Worm (Caenorhabditis elegans) whole organism, L2 larva: ENCODE data around the gene T19D12.5.

Experiments used
- C34F6.9 ChIP-seq: fragments of 150-350 bp; optimal IDR thresholded peaks from 2 replicates; lab custom pipeline; 2014; ENCODE audit warnings: missing biosample characterization, missing genetic modification characterization
- F13H6.1 ChIP-seq: sonication (generic microtip); optimal IDR thresholded peaks from 2 replicates; lab custom pipeline; 2016; ENCODE audit warnings: missing genetic modification characterization, missing compliant biosample characterization
- R02D3.7 ChIP-seq: fragments of 150-350 bp; optimal IDR thresholded peaks from 2 replicates; lab custom pipeline; 2014; ENCODE audit warnings: missing biosample characterization, missing genetic modification characterization
- Y55F3AM.14 ChIP-seq: fragments of 200-800 bp; sonication (Bioruptor generic); optimal IDR thresholded peaks from 2 replicates; lab custom pipeline; 2018; ENCODE audit warnings: mild to moderate bottlenecking, missing genetic modification characterization, missing compliant biosample characterization
- ama-1 ChIP-seq: fragments of 150-350 bp; optimal IDR thresholded peaks from 2 replicates; lab custom pipeline; 2018; ENCODE audit warnings: inconsistent platforms
- blmp-1 ChIP-seq: sonication (generic microtip); optimal IDR thresholded peaks from 2 replicates; lab custom pipeline; 2017; ENCODE audit warnings: missing genetic modification characterization, mild to moderate bottlenecking, missing compliant biosample characterization, antibody characterized with exemption, moderate library complexity; ENCODE audit not compliant: insufficient read depth
- ceh-16 ChIP-seq: fragments of 150-350 bp; optimal IDR thresholded peaks from 2 replicates; lab custom pipeline; 2014; ENCODE audit warnings: missing biosample characterization, missing genetic modification characterization
- ceh-82 ChIP-seq: fragments of 150-350 bp; optimal IDR thresholded peaks from 2 replicates; lab custom pipeline; 2014; ENCODE audit warnings: missing biosample characterization, missing genetic modification characterization
- crh-2 ChIP-seq: sonication (generic microtip); optimal IDR thresholded peaks from 2 replicates; lab custom pipeline; 2017; ENCODE audit warnings: missing biosample characterization, missing genetic modification characterization
- dmd-4 ChIP-seq: sonication (generic microtip); optimal IDR thresholded peaks from 2 replicates; lab custom pipeline; 2017; ENCODE audit warnings: missing biosample characterization, missing genetic modification characterization
- egl-27 ChIP-seq: sonication (generic microtip); optimal IDR thresholded peaks from 3 replicates; lab custom pipeline; 2017; ENCODE audit warnings: missing biosample characterization, missing genetic modification reagents, missing genetic modification characterization
- elt-3 ChIP-seq: sonication (generic microtip); optimal IDR thresholded peaks from 2 replicates; lab custom pipeline; 2017; ENCODE audit warnings: missing biosample characterization, missing genetic modification characterization
- fos-1 ChIP-seq: fragments of 150-350 bp; optimal IDR thresholded peaks from 2 replicates; lab custom pipeline; 2014; ENCODE audit warnings: missing biosample characterization, missing genetic modification characterization
- gmeb-1 ChIP-seq: fragments of 150-350 bp; optimal IDR thresholded peaks from 2 replicates; lab custom pipeline; 2014; ENCODE audit warnings: missing biosample characterization, missing genetic modification characterization
- lin-11 ChIP-seq: fragments of 150-350 bp; sonication (generic microtip); optimal IDR thresholded peaks from 2 replicates; lab custom pipeline; 2014; ENCODE audit warnings: missing biosample characterization, missing genetic modification characterization, inconsistent platforms, mixed read lengths
- lin-39 ChIP-seq: fragments of 150-350 bp; optimal IDR thresholded peaks from 2 replicates; lab custom pipeline; 2014; ENCODE audit warnings: missing biosample characterization, missing genetic modification reagents, missing genetic modification characterization
- lsy-2 ChIP-seq, 2 experiments: fragments of 150-350 bp in 1 of 2; sonication (generic microtip) in 1 of 2; optimal IDR thresholded peaks; 2 replicates each; lab custom pipeline; 2014 to 2017; ENCODE audit warnings: missing biosample characterization in 2 of 2, missing genetic modification characterization in 2 of 2
- mab-5 ChIP-seq: fragments of 150-350 bp; optimal IDR thresholded peaks from 2 replicates; lab custom pipeline; 2014; ENCODE audit warnings: missing biosample characterization, missing genetic modification characterization
- mdl-1 ChIP-seq, 2 experiments: fragments of 150-350 bp in 1 of 2; sonication (generic microtip) in 1 of 2; optimal IDR thresholded peaks; 2 replicates each; lab custom pipeline; 2017; ENCODE audit warnings: missing biosample characterization in 2 of 2, missing genetic modification characterization in 2 of 2
- nhr-129 ChIP-seq: fragments of 150-350 bp; optimal IDR thresholded peaks from 2 replicates; lab custom pipeline; 2014; ENCODE audit warnings: missing biosample characterization, missing genetic modification characterization
- nhr-21 ChIP-seq: fragments of 150-350 bp; optimal IDR thresholded peaks from 2 replicates; lab custom pipeline; 2014; ENCODE audit warnings: missing biosample characterization, missing genetic modification characterization
- nhr-23 ChIP-seq: fragments of 150-350 bp; optimal IDR thresholded peaks from 2 replicates; lab custom pipeline; 2014; ENCODE audit warnings: missing biosample characterization, missing genetic modification reagents, missing genetic modification characterization
- nhr-237 ChIP-seq: fragments of 150-350 bp; optimal IDR thresholded peaks from 2 replicates; lab custom pipeline; 2014; ENCODE audit warnings: missing biosample characterization, missing genetic modification characterization
- nhr-25 ChIP-seq: fragments of 150-350 bp; sonication (generic microtip); optimal IDR thresholded peaks from 3 replicates; lab custom pipeline; 2014; ENCODE audit warnings: missing biosample characterization, missing genetic modification characterization
- nhr-6 ChIP-seq: fragments of 150-350 bp; optimal IDR thresholded peaks from 2 replicates; lab custom pipeline; 2014; ENCODE audit warnings: missing biosample characterization, missing genetic modification characterization
- nhr-77 ChIP-seq: fragments of 150-350 bp; optimal IDR thresholded peaks from 2 replicates; lab custom pipeline; 2014; ENCODE audit warnings: missing biosample characterization, missing genetic modification characterization
- sem-4 ChIP-seq: fragments of 150-350 bp; optimal IDR thresholded peaks from 2 replicates; lab custom pipeline; 2014; ENCODE audit warnings: missing biosample characterization, missing genetic modification reagents, missing genetic modification characterization
- sma-3 ChIP-seq: sonication (generic microtip); optimal IDR thresholded peaks from 2 replicates; lab custom pipeline; 2016; ENCODE audit warnings: missing genetic modification reagents, missing genetic modification characterization, missing compliant biosample characterization
- sma-9 ChIP-seq, 2 experiments: fragments of 150-350 bp in 1 of 2; sonication (generic microtip) in 1 of 2; optimal IDR thresholded peaks; 2 replicates each; lab custom pipeline; 2014 to 2016; ENCODE audit warnings: missing genetic modification characterization in 2 of 2, mild to moderate bottlenecking in 1 of 2, missing biosample characterization in 1 of 2, missing compliant biosample characterization in 1 of 2, missing genetic modification reagents in 1 of 2, moderate library complexity in 1 of 2
- snpc-4 ChIP-seq: fragments of 150-350 bp; optimal IDR thresholded peaks from 2 replicates; lab custom pipeline; 2014; ENCODE audit warnings: missing biosample characterization, missing genetic modification characterization
- unc-39 ChIP-seq: fragments of 150-350 bp; optimal IDR thresholded peaks from 2 replicates; lab custom pipeline; 2014; ENCODE audit warnings: missing biosample characterization, missing genetic modification characterization
- unc-55 ChIP-seq: fragments of 150-350 bp; sonication (generic microtip); optimal IDR thresholded peaks from 3 replicates; lab custom pipeline; 2014; ENCODE audit warnings: missing biosample characterization, missing genetic modification reagents, missing genetic modification characterization
- unc-62 ChIP-seq: fragments of 150-350 bp; optimal IDR thresholded peaks from 2 replicates; lab custom pipeline; 2014; ENCODE audit warnings: missing biosample characterization, missing genetic modification reagents, missing genetic modification characterization
- zag-1 ChIP-seq: fragments of 150-350 bp; optimal IDR thresholded peaks from 2 replicates; lab custom pipeline; 2014; ENCODE audit warnings: missing biosample characterization, missing genetic modification characterization
- ztf-1 ChIP-seq: fragments of 200-800 bp; sonication (Bioruptor generic); conservative IDR thresholded peaks from 2 replicates; pipeline ENCODE4 v1.3.6; 2022; ENCODE audit warnings: missing genetic modification characterization, missing compliant biosample characterization
- ztf-11 ChIP-seq: sonication (generic microtip); optimal IDR thresholded peaks from 2 replicates; lab custom pipeline; 2017; ENCODE audit warnings: missing biosample characterization, missing genetic modification characterization

T19D12.5 gene

ce11 chrII:6609315-6609842, 26.7 kb downstream of the T19D12.5 start, which contains the start of gene epg-5:
TSS of gene epg-5 (minus strand) at chrII:6609365.
- TF ChIP-seq lin-39 (tag; lab: Kevin White, UChicago) (no peak), zag-1 (no peak), nhr-237 (tag; lab: Kevin White, UChicago) (no peak), ztf-11 (tag; lab: Kevin White, UChicago) (no peak), unc-39 (tag; lab: Kevin White, UChicago) (no peak), crh-2 (no peak), ceh-82 (tag; lab: Kevin White, UChicago) (no peak), R02D3.7 (tag; lab: Kevin White, UChicago) (no peak), gmeb-1 (tag; lab: Kevin White, UChicago) (no peak), nhr-23 (tag; lab: Kevin White, UChicago) (no peak), dmd-4 (tag; lab: Kevin White, UChicago) (no peak), nhr-77 (tag; lab: Kevin White, UChicago) (no peak), sma-3 (GFP tag; lab: Kevin White, UChicago) (no peak), unc-62 (no peak), unc-55 (no peak), ztf-1 (GFP tag; lab: Robert Waterston, UW) (no peak), ama-1 (lab: Kevin White, UChicago) (no peak), lsy-2 (tag; optimal IDR thresholded peaks at IDR 0.05; lab: Kevin White, UChicago) (peak in 1 of 2 experiments; percentile 61), nhr-6 (tag; lab: Kevin White, UChicago) (no peak), lin-11 (tag; lab: Kevin White, UChicago) (peak; percentile 6), sma-9 (GFP tag; optimal IDR thresholded peaks at IDR 0.05; lab: Kevin White, UChicago) (no peak), sma-9 (tag; optimal IDR thresholded peaks at IDR 0.05; lab: Kevin White, UChicago) (no peak), ceh-16 (no peak), C34F6.9 (peak; percentile 67), mdl-1 (tag; optimal IDR thresholded peaks at IDR 0.05; lab: Kevin White, UChicago) (peak in 1 of 2 experiments; percentile 19), sem-4 (tag; lab: Kevin White, UChicago) (no peak), mab-5 (tag; lab: Kevin White, UChicago) (no peak), snpc-4 (no peak), fos-1 (tag; lab: Kevin White, UChicago) (peak; percentile 47), nhr-129 (peak; percentile 59)

DNA sequence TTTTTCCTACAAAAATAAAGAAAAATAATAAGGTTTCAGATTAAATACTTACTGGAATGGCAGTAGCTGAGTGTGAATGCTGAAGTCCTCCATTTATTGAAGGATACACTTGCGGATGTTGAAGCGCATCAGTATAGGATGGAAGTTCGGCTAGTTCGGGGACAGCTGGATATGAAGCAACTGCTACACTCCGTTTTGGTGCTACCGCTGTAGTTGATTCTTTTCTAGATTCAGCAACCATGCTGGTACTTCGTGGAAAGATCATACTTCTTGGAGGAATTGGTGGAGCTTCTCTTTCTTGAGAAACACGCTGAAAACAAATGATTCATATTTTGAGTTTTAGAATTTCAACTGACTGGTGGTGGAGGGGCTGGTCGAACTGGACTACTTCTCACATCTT, 27.4 kb downstream of the T19D12.5 start:
- TF ChIP-seq nhr-237 (tag; lab: Kevin White, UChicago): no peak
- no peak for TF ChIP-seq mdl-1 (tag; optimal IDR thresholded peaks at IDR 0.05; lab: Kevin White, UChicago)
- no peak for TF ChIP-seq ama-1 (lab: Kevin White, UChicago)

DNA sequence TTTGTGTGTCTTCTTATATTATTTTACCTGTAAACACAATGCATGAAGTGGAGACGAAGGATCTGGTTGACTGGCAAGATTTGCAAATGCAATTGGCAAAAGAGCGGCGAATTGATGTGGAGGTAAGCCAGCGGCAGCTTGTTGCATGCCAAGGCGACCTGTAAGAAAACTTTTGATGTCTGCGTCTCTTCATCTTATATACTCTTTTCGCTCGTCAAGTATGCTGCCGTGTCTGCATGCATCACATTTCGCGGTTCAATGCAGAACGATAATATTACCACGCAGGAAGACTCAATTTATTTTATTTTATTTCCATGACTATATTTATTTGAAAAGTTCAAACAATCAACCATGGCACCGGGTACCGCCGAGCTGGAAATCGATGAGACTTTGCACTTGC, 35.1 kb downstream of the T19D12.5 start, which contains the start of gene vps-33.2:
vps-33.2 (plus strand) TSS at position 244 of the 400 bp plus-strand sequence.
- TF ChIP-seq lsy-2 (tag; optimal IDR thresholded peaks at IDR 0.05; lab: Kevin White, UChicago) (peak; percentile 27 to 58), unc-39 (tag; lab: Kevin White, UChicago) (no peak), lin-11 (tag; lab: Kevin White, UChicago) (peak; percentile 22), fos-1 (tag; lab: Kevin White, UChicago) (peak; percentile 23), nhr-21 (tag; lab: Kevin White, UChicago) (no peak), nhr-129 (peak; percentile 35), ama-1 (lab: Kevin White, UChicago) (no peak), F13H6.1 (tag; lab: Kevin White, UChicago) (peak; percentile 46), sma-9 (GFP tag; optimal IDR thresholded peaks at IDR 0.05; lab: Kevin White, UChicago) (peak; percentile 58), sma-9 (tag; optimal IDR thresholded peaks at IDR 0.05; lab: Kevin White, UChicago) (no peak), C34F6.9 (peak; percentile 59), sma-3 (GFP tag; lab: Kevin White, UChicago) (peak; percentile 20), gmeb-1 (tag; lab: Kevin White, UChicago) (peak; percentile 48)

ce11 chrII:6598050-6598449, 38.0 kb downstream of the T19D12.5 start, which contains the start of gene dnj-8:
TSS of gene dnj-8 (minus strand) at chrII:6598080.
- TF ChIP-seq lsy-2 (tag; optimal IDR thresholded peaks at IDR 0.05; lab: Kevin White, UChicago): peak in 1 of 2 experiments; percentile 6
- TF ChIP-seq lin-11 (tag; lab: Kevin White, UChicago): no peak
- peak; percentile 60 for TF ChIP-seq C34F6.9
- peak; percentile 54 for TF ChIP-seq unc-55

DNA sequence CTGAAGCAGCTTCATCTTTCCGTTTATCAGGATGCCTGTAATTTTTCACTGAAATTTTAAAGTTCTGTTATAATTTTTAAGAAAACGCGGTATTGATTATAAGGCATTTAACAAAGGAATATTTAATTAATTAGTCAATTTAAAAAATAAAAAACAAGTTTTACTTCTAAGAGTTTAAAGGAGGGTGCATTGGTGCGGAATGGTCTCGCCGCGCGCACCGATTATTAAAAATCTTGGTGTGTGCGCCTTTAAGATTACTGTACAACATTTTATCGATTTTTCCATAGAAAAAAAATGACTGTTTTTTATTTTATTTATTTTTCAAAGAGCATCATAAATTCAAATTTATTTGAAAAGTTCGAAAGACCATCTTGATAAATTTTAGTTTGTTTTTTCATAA, 38.5 kb downstream of the T19D12.5 start:
- TF ChIP-seq egl-27 (tag; lab: Kevin White, UChicago): no peak
- no peak for TF ChIP-seq F13H6.1 (tag; lab: Kevin White, UChicago)
- no peak for TF ChIP-seq nhr-25 (tag; lab: Kevin White, UChicago)
- TF ChIP-seq fos-1 (tag; lab: Kevin White, UChicago): no peak
- TF ChIP-seq mab-5 (tag; lab: Kevin White, UChicago): no peak
- TF ChIP-seq nhr-77 (tag; lab: Kevin White, UChicago): no peak
- no peak for TF ChIP-seq blmp-1 (tag; lab: Kevin White, UChicago)
- TF ChIP-seq crh-2: no peak
- TF ChIP-seq ztf-11 (tag; lab: Kevin White, UChicago): no peak
- no peak for TF ChIP-seq unc-55
- TF ChIP-seq Y55F3AM.14 (GFP tag; lab: Kevin White, UChicago): no peak
- no peak for TF ChIP-seq elt-3 (tag; lab: Kevin White, UChicago)
